Fruit fly (Drosophila melanogaster) whole organism, embryonic: Measurements from ENCODE around the gene CG9839.

Experiments used
- CG10274 ChIP-seq: fragments of 200-800 bp; sonication (Bioruptor generic); optimal IDR thresholded peaks from 3 replicates; lab custom pipeline; 2017; ENCODE audit warnings: missing biosample characterization, mild to moderate bottlenecking, missing genetic modification characterization
- CG11093 ChIP-seq: fragments of 200-800 bp; sonication (Bioruptor generic); IDR thresholded peaks from 3 replicates; pipeline ENCODE4 v1.3.6; 2022; ENCODE audit warnings: missing biosample characterization, missing genetic modification characterization
- CG11560 ChIP-seq: fragments of 200-800 bp; sonication (Bioruptor generic); IDR thresholded peaks from 3 replicates; pipeline ENCODE4 v1.3.6; 2022; ENCODE audit warnings: missing biosample characterization, missing genetic modification characterization
- CG13296 ChIP-seq: fragments of 200-800 bp; sonication (Bioruptor generic); optimal IDR thresholded peaks from 3 replicates; lab custom pipeline; 2018; ENCODE audit warnings: missing biosample characterization, mild to moderate bottlenecking, missing genetic modification characterization
- CG15073 ChIP-seq: fragments of 200-800 bp; sonication (Bioruptor generic); optimal IDR thresholded peaks from 2 replicates; lab custom pipeline; 2016; ENCODE audit warnings: missing biosample characterization, missing genetic modification characterization
- CG15601 ChIP-seq: fragments of 200-800 bp; sonication (Bioruptor generic); optimal IDR thresholded peaks from 3 replicates; lab custom pipeline; 2019; ENCODE audit warnings: missing biosample characterization, mild to moderate bottlenecking, missing genetic modification characterization, moderate library complexity
- CG30020 ChIP-seq: fragments of 200-800 bp; optimal IDR thresholded peaks from 2 replicates; lab custom pipeline; 2019; ENCODE audit warnings: missing biosample characterization, mild to moderate bottlenecking, missing genetic modification characterization, moderate library complexity
- CG31388 ChIP-seq: fragments of 200-800 bp; sonication (Bioruptor generic); optimal IDR thresholded peaks from 2 replicates; lab custom pipeline; 2016; ENCODE audit warnings: missing biosample characterization, missing genetic modification characterization
- CG31441 ChIP-seq: fragments of 200-800 bp; sonication (Bioruptor generic); IDR thresholded peaks from 2 replicates; pipeline ENCODE4 v1.3.6; 2022; ENCODE audit warnings: missing biosample characterization, missing genetic modification characterization
- CG33213 ChIP-seq: fragments of 200-800 bp; sonication (Bioruptor generic); optimal IDR thresholded peaks from 3 replicates; lab custom pipeline; 2016; ENCODE audit warnings: missing biosample characterization, missing genetic modification characterization
- CG4282 ChIP-seq: fragments of 200-800 bp; sonication (Bioruptor generic); optimal IDR thresholded peaks from 2 replicates; lab custom pipeline; 2016; ENCODE audit warnings: missing biosample characterization, missing genetic modification characterization
- CG6813 ChIP-seq: fragments of 200-800 bp; sonication (Bioruptor generic); optimal IDR thresholded peaks from 2 replicates; lab custom pipeline; 2017; ENCODE audit warnings: missing biosample characterization, missing genetic modification characterization, mild to moderate bottlenecking, moderate library complexity, missing genetic modification reagents
- CG7987 ChIP-seq: fragments of 200-800 bp; sonication (Bioruptor generic); optimal IDR thresholded peaks from 2 replicates; lab custom pipeline; 2018; ENCODE audit warnings: missing biosample characterization, mild to moderate bottlenecking, missing genetic modification characterization, moderate library complexity
- CG8478 ChIP-seq: fragments of >200 bp; optimal IDR thresholded peaks from 2 replicates; lab custom pipeline; 2018
- CG8924 ChIP-seq: fragments of 200-800 bp; optimal IDR thresholded peaks from 3 replicates; lab custom pipeline; 2019; ENCODE audit warnings: missing biosample characterization, mild to moderate bottlenecking, missing genetic modification characterization, moderate library complexity
- CG9215 ChIP-seq: fragments of 200-800 bp; sonication (Bioruptor generic); IDR thresholded peaks from 2 replicates; pipeline ENCODE4 v1.3.6; 2022; ENCODE audit warnings: missing biosample characterization, missing genetic modification characterization
- CG9609 ChIP-seq: fragments of 200-800 bp; sonication (Bioruptor generic); optimal IDR thresholded peaks from 3 replicates; lab custom pipeline; 2016; ENCODE audit warnings: missing biosample characterization, missing genetic modification characterization
- CG9932 ChIP-seq: fragments of 200-800 bp; sonication (Bioruptor generic); IDR thresholded peaks from 2 replicates; pipeline ENCODE4 v1.3.6; 2022; ENCODE audit warnings: missing biosample characterization, missing genetic modification characterization
- CHES-1-like ChIP-seq: fragments of 200-800 bp; sonication (Bioruptor generic); optimal IDR thresholded peaks from 2 replicates; lab custom pipeline; 2016; ENCODE audit warnings: missing biosample characterization, missing genetic modification characterization
- D19B ChIP-seq: fragments of 200-800 bp; sonication (Bioruptor generic); optimal IDR thresholded peaks from 2 replicates; lab custom pipeline; 2017; ENCODE audit warnings: missing biosample characterization, mild to moderate bottlenecking, missing genetic modification characterization
- Dbx ChIP-seq: fragments of 200-800 bp; sonication (Bioruptor generic); IDR thresholded peaks from 3 replicates; pipeline ENCODE4 v1.3.6; 2022; ENCODE audit warnings: missing biosample characterization, missing genetic modification characterization
- Ets65A ChIP-seq: fragments of 200-800 bp; sonication (Bioruptor generic); peaks from one replicate; lab custom pipeline; 2016; ENCODE audit warnings: missing biosample characterization, missing genetic modification characterization
- Fer2 ChIP-seq: fragments of 200-800 bp; sonication (Bioruptor generic); optimal IDR thresholded peaks from 2 replicates; lab custom pipeline; 2018; ENCODE audit warnings: missing biosample characterization, mild to moderate bottlenecking, missing genetic modification characterization, moderate library complexity
- GATAe ChIP-seq: fragments of 200-800 bp; sonication (Bioruptor generic); conservative IDR thresholded peaks from 2 replicates; pipeline ENCODE4 v1.3.6; 2022; ENCODE audit warnings: missing biosample characterization, missing genetic modification characterization
- NC2β ChIP-seq: fragments of 200-800 bp; sonication (Bioruptor generic); optimal IDR thresholded peaks from 2 replicates; lab custom pipeline; 2016; ENCODE audit warnings: missing biosample characterization, missing genetic modification characterization
- NK7.1 ChIP-seq: fragments of 200-800 bp; sonication (Bioruptor generic); optimal IDR thresholded peaks from 3 replicates; lab custom pipeline; 2016; ENCODE audit warnings: missing biosample characterization, missing genetic modification characterization
- Oaz ChIP-seq: fragments of 200-800 bp; sonication (Bioruptor generic); IDR thresholded peaks from 2 replicates; pipeline ENCODE4 v1.3.6; 2022; ENCODE audit warnings: missing biosample characterization, missing genetic modification characterization
- Scr ChIP-seq: fragments of 200-800 bp; sonication (Bioruptor generic); IDR thresholded peaks from 2 replicates; pipeline ENCODE4 v1.3.6; 2022; ENCODE audit warnings: missing biosample characterization, missing genetic modification characterization; ENCODE audit not compliant: partially characterized antibody
- Usf ChIP-seq: fragments of 200-800 bp; sonication (Bioruptor generic); optimal IDR thresholded peaks from 2 replicates; lab custom pipeline; 2017; ENCODE audit warnings: missing genotype, missing biosample characterization, missing genetic modification characterization
- bowl ChIP-seq: fragments of 200-800 bp; sonication (Bioruptor generic); IDR thresholded peaks from 2 replicates; pipeline ENCODE4 v1.3.6; 2022; ENCODE audit warnings: missing biosample characterization, missing genetic modification characterization
- cato ChIP-seq: fragments of 200-800 bp; sonication (Bioruptor generic); optimal IDR thresholded peaks from 2 replicates; lab custom pipeline; 2016; ENCODE audit warnings: missing biosample characterization, missing genetic modification characterization, borderline replicate concordance
- chif ChIP-seq, 2 experiments: fragments of 200-800 bp; sonication (Bioruptor generic); optimal IDR thresholded peaks; 3 replicates each; lab custom pipeline; 2016; ENCODE audit warnings: missing biosample characterization in 2 of 2, missing genetic modification characterization in 2 of 2
- fu2 ChIP-seq: fragments of 200-800 bp; sonication (Bioruptor generic); optimal IDR thresholded peaks from 2 replicates; lab custom pipeline; 2016; ENCODE audit warnings: missing biosample characterization, missing genetic modification characterization
- gro ChIP-seq: fragments of 200-800 bp; sonication (Bioruptor generic); optimal IDR thresholded peaks from 2 replicates; lab custom pipeline; 2016; ENCODE audit warnings: missing biosample characterization, missing genetic modification characterization
- gt ChIP-seq: fragments of 200-800 bp; sonication (Bioruptor generic); IDR thresholded peaks from 2 replicates; pipeline ENCODE4 v1.3.6; 2022; ENCODE audit warnings: missing biosample characterization, missing genetic modification characterization
- kah ChIP-seq: fragments of 200-800 bp; sonication (Bioruptor generic); optimal IDR thresholded peaks from 2 replicates; lab custom pipeline; 2018; ENCODE audit warnings: missing biosample characterization, mild to moderate bottlenecking, missing genetic modification characterization
- nau ChIP-seq: fragments of 200-800 bp; sonication (Bioruptor generic); optimal IDR thresholded peaks from 3 replicates; lab custom pipeline; 2017; ENCODE audit warnings: missing biosample characterization, mild to moderate bottlenecking, missing genetic modification characterization, missing genetic modification reagents
- oc ChIP-seq: fragments of 200-800 bp; sonication (Bioruptor generic); optimal IDR thresholded peaks from 2 replicates; lab custom pipeline; 2018; ENCODE audit warnings: missing biosample characterization, mild to moderate bottlenecking, missing genetic modification characterization, moderate library complexity
- pan ChIP-seq, 4 experiments: fragments of >200 bp in 3 of 4; fragments of 200-800 bp in 1 of 4; sonication (Bioruptor generic) in 1 of 4; optimal IDR thresholded peaks in 3 of 4; IDR thresholded peaks in 1 of 4; 2 replicates each; pipeline versions ENCODE4 v1.3.6 to Lab custom; 2017 to 2022; ENCODE audit warnings: missing biosample characterization in 2 of 4, missing genetic modification characterization in 2 of 4, mixed read lengths in 1 of 4
- pb ChIP-seq: fragments of 200-800 bp; sonication (Bioruptor generic); optimal IDR thresholded peaks from 3 replicates; lab custom pipeline; 2016; ENCODE audit warnings: missing biosample characterization, missing genetic modification characterization
- pho ChIP-seq: fragments of 200-800 bp; sonication (Bioruptor generic); optimal IDR thresholded peaks from 2 replicates; lab custom pipeline; 2016; ENCODE audit warnings: missing biosample characterization, missing genetic modification characterization
- pita ChIP-seq: fragments of 200-800 bp; sonication (Bioruptor generic); optimal IDR thresholded peaks from 2 replicates; lab custom pipeline; 2017; ENCODE audit warnings: missing biosample characterization, mild to moderate bottlenecking, missing genetic modification characterization
- prd ChIP-seq, 3 experiments: fragments of >200 bp in 2 of 3; fragments of 200-800 bp in 1 of 3; sonication (Bioruptor generic) in 1 of 3; optimal IDR thresholded peaks in 2 of 3; IDR thresholded peaks in 1 of 3; 2 replicates in 2 of 3; 3 replicates in 1 of 3; pipeline versions ENCODE4 v1.3.6 to Lab custom; 2017 to 2022; ENCODE audit warnings: missing biosample characterization in 1 of 3, missing genetic modification characterization in 1 of 3
- pum ChIP-seq: fragments of 200-800 bp; sonication (Bioruptor generic); optimal IDR thresholded peaks from 2 replicates; lab custom pipeline; 2016; ENCODE audit warnings: missing biosample characterization, missing genetic modification characterization
- salm ChIP-seq: fragments of 200-800 bp; sonication (Bioruptor generic); optimal IDR thresholded peaks from 2 replicates; lab custom pipeline; 2018; ENCODE audit warnings: missing biosample characterization, mild to moderate bottlenecking, missing genetic modification characterization
- sima ChIP-seq: fragments of 200-800 bp; sonication (Bioruptor generic); optimal IDR thresholded peaks from 2 replicates; lab custom pipeline; 2016; ENCODE audit warnings: missing biosample characterization, missing genetic modification characterization
- tap ChIP-seq: fragments of 200-800 bp; optimal IDR thresholded peaks from 3 replicates; lab custom pipeline; 2019; ENCODE audit warnings: missing biosample characterization, mild to moderate bottlenecking, missing genetic modification characterization, moderate library complexity
- tna ChIP-seq: fragments of 200-800 bp; sonication (Bioruptor generic); IDR thresholded peaks from 2 replicates; pipeline ENCODE4 v1.3.6; 2022; ENCODE audit warnings: missing biosample characterization, missing genetic modification characterization; ENCODE audit not compliant: partially characterized antibody
- trem ChIP-seq: fragments of 200-800 bp; optimal IDR thresholded peaks from 3 replicates; lab custom pipeline; 2019; ENCODE audit warnings: missing biosample characterization, mild to moderate bottlenecking, missing genetic modification characterization, moderate library complexity

CG9839 gene

dm6 chr3R:8810397-8811184, 5.0 kb upstream of the CG9839 start (continued):
- TF ChIP-seq gro (GFP tag; lab: Kevin White, UChicago), result peak; percentile 88
- peak; percentile 86 for TF ChIP-seq NC2β (GFP tag; lab: Kevin White, UChicago)
- TF ChIP-seq tap (tag; lab: Kevin White, UChicago), result peak; percentile 82
- TF ChIP-seq CG4282, result peak; percentile 73
- TF ChIP-seq CG13296, result peak; percentile 94
- TF ChIP-seq CG33213 (GFP tag; lab: Kevin White, UChicago), result peak; percentile 84
- TF ChIP-seq tna (GFP tag; lab: Robert Waterston, UW), result no peak
- peak; percentile 67 for TF ChIP-seq bowl
- peak; percentile 30 for TF ChIP-seq CG10274 (GFP tag; lab: Kevin White, UChicago)
- TF ChIP-seq oc (tag; lab: Kevin White, UChicago), result peak; percentile 87
- TF ChIP-seq CG7987 (GFP tag; lab: Kevin White, UChicago), result peak; percentile 99
- TF ChIP-seq CG15073, result peak; percentile 5
- TF ChIP-seq Usf (GFP tag; lab: Kevin White, UChicago), result peak; percentile 22
- TF ChIP-seq CG15601, result peak; percentile 96
- TF ChIP-seq CG30020 (tag; lab: Kevin White, UChicago), result no peak
- peak; percentile 23 for TF ChIP-seq pum (GFP tag; lab: Kevin White, UChicago)
- TF ChIP-seq CG8924 (tag; lab: Kevin White, UChicago), result peak; percentile 67
- TF ChIP-seq Dbx (GFP tag; lab: Robert Waterston, UW), result peak; percentile 74
- TF ChIP-seq NK7.1, result peak; percentile 22
- peak; percentile 94 for TF ChIP-seq CG6813 (GFP tag; lab: Kevin White, UChicago)
- TF ChIP-seq Fer2 (tag; lab: Kevin White, UChicago), result peak; percentile 76
- TF ChIP-seq pb (GFP tag; lab: Kevin White, UChicago), result peak; percentile 36
- peak; percentile 73 for TF ChIP-seq pho (GFP tag; lab: Kevin White, UChicago)
- TF ChIP-seq gt, result no peak
- peak; percentile 67 for TF ChIP-seq CHES-1-like (GFP tag; lab: Kevin White, UChicago)
- no peak for TF ChIP-seq CG31388 (GFP tag; lab: Kevin White, UChicago)
- no peak for TF ChIP-seq sima (GFP tag; lab: Kevin White, UChicago)
- no peak for TF ChIP-seq pan (optimal IDR thresholded peaks at IDR 0.05; lab: Kevin White, UChicago)
- peak in 1 of 2 experiments; percentile 61 for TF ChIP-seq pan (GFP tag; optimal IDR thresholded peaks at IDR 0.05 in 1 of 2, IDR thresholded peaks at IDR 0.05 in 1 of 2)
- TF ChIP-seq fu2, result peak; percentile 14
- no peak for TF ChIP-seq CG8478 (lab: Kevin White, UChicago)
- TF ChIP-seq pita (GFP tag; lab: Kevin White, UChicago), result no peak
- TF ChIP-seq chif (GFP tag; optimal IDR thresholded peaks at IDR 0.05; lab: Kevin White, UChicago), result peak; percentile 54 to 68
- no peak for TF ChIP-seq D19B
- TF ChIP-seq CG9932 (GFP tag; lab: Robert Waterston, UW), result no peak
- peak; percentile 95 for TF ChIP-seq salm
- peak; percentile 8; the same call in 1 of the 3 replicates for TF ChIP-seq CG11093 (GFP tag; lab: Robert Waterston, UW)
- peak; percentile 39 for TF ChIP-seq CG9609 (GFP tag; lab: Kevin White, UChicago)
- no peak for TF ChIP-seq cato (GFP tag; lab: Kevin White, UChicago)
- TF ChIP-seq Oaz, result no peak
- TF ChIP-seq GATAe, result peak; percentile 76
- TF ChIP-seq CG9215 (GFP tag; lab: Robert Waterston, UW), result peak; percentile 62
- TF ChIP-seq trem, result no peak
- peak; percentile 88 for TF ChIP-seq nau
- peak; percentile 78 for TF ChIP-seq kah
- TF ChIP-seq Ets65A (GFP tag; lab: Kevin White, UChicago), result peak; percentile 74
- TF ChIP-seq prd (optimal IDR thresholded peaks at IDR 0.05; lab: Kevin White, UChicago), result no peak
- TF ChIP-seq prd (GFP tag; IDR thresholded peaks at IDR 0.05; lab: Robert Waterston, UW), result peak; percentile 51; the same call in 2 of the 3 replicates
- no peak for TF ChIP-seq CG11560 (tag; lab: Robert Waterston, UW)
- peak; percentile 14; the same call in 1 of the 2 replicates for TF ChIP-seq CG31441 (GFP tag; lab: Robert Waterston, UW)
- no peak for TF ChIP-seq Scr (GFP tag; lab: Robert Waterston, UW)
